Worm (Caenorhabditis elegans): Measurements from ENCODE around the gene eps-8.

- TF ChIP-seq ama-1 (optimal IDR thresholded peaks at IDR 0.05) (no peak), mdl-1 (tag; optimal IDR thresholded peaks at IDR 0.05) (no peak), ceh-82 (tag; optimal IDR thresholded peaks at IDR 0.05) (no peak), unc-62 (GFP tag; optimal IDR thresholded peaks at IDR 0.05) (no peak), nhr-28 (tag; optimal IDR thresholded peaks at IDR 0.05) (no peak), alr-1 (tag; optimal IDR thresholded peaks at IDR 0.05; ENCODE audit: borderline replicate concordance) (no peak), unc-30 (tag; optimal IDR thresholded peaks at IDR 0.05) (no peak), nhr-77 (tag; optimal IDR thresholded peaks at IDR 0.05) (no peak), aly-2 (tag; optimal IDR thresholded peaks at IDR 0.05) (no peak), tbx-2 (tag; optimal IDR thresholded peaks at IDR 0.05) (no peak), nhr-11 (tag; optimal IDR thresholded peaks at IDR 0.05) (no peak), aha-1 (tag; optimal IDR thresholded peaks at IDR 0.05) (no peak), dpl-1 (GFP tag; optimal IDR thresholded peaks at IDR 0.05) (no peak)
Observed at ce11 chrIV:14937017-14937416, 57.7 kb downstream of the eps-8 start, which contains the start of gene Y57G11C.1144.

Measured in whole organism, L1 larva.